Fruit fly (Drosophila melanogaster): ENCODE measurements around the gene CG7600.

The CG7600 gene

DNA sequence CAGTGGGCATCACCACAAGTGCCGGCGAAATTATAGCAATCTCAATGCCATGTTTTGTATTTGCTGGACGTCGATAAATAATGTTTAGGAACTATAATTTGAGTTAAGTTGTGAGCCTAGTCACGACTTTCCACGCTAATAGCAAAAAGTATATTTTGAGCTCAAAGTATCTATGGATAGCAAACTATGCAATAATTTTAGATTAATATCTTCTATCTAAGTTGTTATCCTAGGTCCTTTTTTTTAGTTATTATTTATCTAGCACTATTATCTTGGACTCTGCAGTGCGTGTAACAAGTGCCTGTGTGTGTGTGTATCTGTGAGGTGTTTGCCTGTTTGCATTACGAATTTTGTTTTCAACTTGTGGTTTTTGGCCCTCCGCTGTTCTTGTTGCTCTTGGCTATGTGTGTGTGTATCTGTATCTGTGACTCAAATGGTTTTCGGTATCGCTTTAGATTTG is 49.7 kb downstream of the CG7600 start (continued):
- TF ChIP-seq CG14965 (GFP tag; optimal IDR thresholded peaks at IDR 0.05; ENCODE audit: borderline replicate concordance) (peak; percentile 40), Oaz (GFP tag; IDR thresholded peaks at IDR 0.05) (peak; percentile 59; the same call in 1 of the 2 replicates), Nf-YA (GFP tag; IDR thresholded peaks at IDR 0.05) (no peak), ERR (GFP tag; optimal IDR thresholded peaks at IDR 0.05) (peak; percentile 36), CG12236 (GFP tag; optimal IDR thresholded peaks at IDR 0.05) (peak; percentile 79), z (GFP tag; IDR thresholded peaks at IDR 0.05) (no peak), Max (GFP tag; optimal IDR thresholded peaks at IDR 0.05) (peak; percentile 59), CG9215 (GFP tag; IDR thresholded peaks at IDR 0.05) (peak; percentile 70), Chrac-16 (GFP tag; optimal IDR thresholded peaks at IDR 0.05) (peak; percentile 84), CG17802 (tag; optimal IDR thresholded peaks at IDR 0.05) (peak; percentile 32), CG12659 (GFP tag; optimal IDR thresholded peaks at IDR 0.05) (peak; percentile 78), psq (GFP tag; optimal IDR thresholded peaks at IDR 0.05) (peak; percentile 45), org-1 (GFP tag; optimal IDR thresholded peaks at IDR 0.05) (peak; percentile 70), D19B (GFP tag; optimal IDR thresholded peaks at IDR 0.05) (peak; percentile 61), dmrt11E (tag; optimal IDR thresholded peaks at IDR 0.05) (peak; percentile 79), eyg (GFP tag; optimal IDR thresholded peaks at IDR 0.05) (peak; percentile 56), exex (tag; optimal IDR thresholded peaks at IDR 0.05) (no peak), Nf-YC (tag; optimal IDR thresholded peaks at IDR 0.05) (no peak), Ets65A (GFP tag) (peak; percentile 96), CG11085 (GFP tag; IDR thresholded peaks at IDR 0.05) (peak; percentile 49; the same call in 1 of the 2 replicates), p53 (GFP tag; optimal IDR thresholded peaks at IDR 0.05) (no peak), esg (GFP tag; conservative IDR thresholded peaks at IDR 0.05) (peak; percentile 74), C15 (GFP tag; IDR thresholded peaks at IDR 0.05) (0 out of 3 replicates have a peak, but pooled peaks have one; percentile 72), E2f1 (GFP tag; IDR thresholded peaks at IDR 0.05) (peak; percentile 74), gt (GFP tag; IDR thresholded peaks at IDR 0.05) (no peak), CG11696 (GFP tag; IDR thresholded peaks at IDR 0.05) (peak; percentile 97), CG10543 (GFP tag; optimal IDR thresholded peaks at IDR 0.05) (peak; percentile 4), CG3726 (GFP tag; IDR thresholded peaks at IDR 0.05) (0 out of 3 replicates have a peak, but pooled peaks have one; percentile 50), Taf1 (GFP tag; IDR thresholded peaks at IDR 0.05) (peak; percentile 33; the same call in 1 of the 2 replicates), wdn (GFP tag; IDR thresholded peaks at IDR 0.05) (no peak), CG6765 (GFP tag; optimal IDR thresholded peaks at IDR 0.05) (peak; percentile 36), CG9727 (GFP tag; optimal IDR thresholded peaks at IDR 0.05) (peak; percentile 84), bcd (GFP tag; optimal IDR thresholded peaks at IDR 0.05) (peak; percentile 78), kni (GFP tag; optimal IDR thresholded peaks at IDR 0.05) (no peak), al (GFP tag; IDR thresholded peaks at IDR 0.05) (peak; percentile 68), CG17186 (GFP tag; optimal IDR thresholded peaks at IDR 0.05) (no peak), crc (GFP tag; optimal IDR thresholded peaks at IDR 0.05) (peak; percentile 63), ranshi (GFP tag; IDR thresholded peaks at IDR 0.05) (peak; percentile 63; the same call in 1 of the 2 replicates), CG30020 (tag; optimal IDR thresholded peaks at IDR 0.05) (no peak), Atf-2 (GFP tag; optimal IDR thresholded peaks at IDR 0.05) (peak; percentile 56), ro (GFP tag; IDR thresholded peaks at IDR 0.05) (peak; percentile 48; the same call in 1 of the 2 replicates), sug (tag; optimal IDR thresholded peaks at IDR 0.05) (peak; percentile 71), CG9876 (GFP tag; optimal IDR thresholded peaks at IDR 0.05) (peak; percentile 3), CG8765 (GFP tag; IDR thresholded peaks at IDR 0.05) (0 out of 2 replicates have a peak, but pooled peaks have one; percentile 37), corto (GFP tag; optimal IDR thresholded peaks at IDR 0.05) (no peak), Spps (tag; optimal IDR thresholded peaks at IDR 0.05) (peak; percentile 56), YL-1 (GFP tag; optimal IDR thresholded peaks at IDR 0.05) (no peak), vnd (GFP tag; IDR thresholded peaks at IDR 0.05; ENCODE audit: partially characterized antibody) (no peak), CG3847 (GFP tag; IDR thresholded peaks at IDR 0.05) (peak; percentile 81), lola (GFP tag; optimal IDR thresholded peaks at IDR 0.05) (peak in 1 of 3 experiments; percentile 76), Lhr (GFP tag; optimal IDR thresholded peaks at IDR 0.05) (peak; percentile 47)
